Fruit fly (Drosophila melanogaster) whole organism, embryonic: ENCODE measurements around the gene CG32448.

Source experiments
- ATbp ChIP-seq: fragments of 200-800 bp; sonication (Bioruptor generic); optimal IDR thresholded peaks from 2 replicates; lab custom pipeline; 2017; ENCODE audit warnings: missing biosample characterization, mild to moderate bottlenecking, missing genetic modification characterization, missing genetic modification reagents
- Abd-B ChIP-seq: fragments of 200-800 bp; sonication (Bioruptor generic); optimal IDR thresholded peaks from 2 replicates; lab custom pipeline; 2018; ENCODE audit warnings: missing biosample characterization, mild to moderate bottlenecking, missing genetic modification characterization, moderate library complexity
- Bgb ChIP-seq: fragments of 200-800 bp; sonication (Bioruptor generic); IDR thresholded peaks from 2 replicates; pipeline ENCODE4 v1.3.6; 2022; ENCODE audit warnings: missing biosample characterization, missing genetic modification characterization; ENCODE audit not compliant: partially characterized antibody
- CG10274 ChIP-seq: fragments of 200-800 bp; sonication (Bioruptor generic); optimal IDR thresholded peaks from 3 replicates; lab custom pipeline; 2017; ENCODE audit warnings: missing biosample characterization, mild to moderate bottlenecking, missing genetic modification characterization
- CG11398 ChIP-seq: fragments of 200-800 bp; sonication (Bioruptor generic); optimal IDR thresholded peaks from 2 replicates; lab custom pipeline; 2016; ENCODE audit warnings: missing biosample characterization, missing genetic modification characterization
- CG12219 ChIP-seq: fragments of 200-800 bp; sonication (Bioruptor generic); optimal IDR thresholded peaks from 3 replicates; lab custom pipeline; 2018; ENCODE audit warnings: missing biosample characterization, mild to moderate bottlenecking, missing genetic modification characterization
- CG14710 ChIP-seq: fragments of 200-800 bp; sonication (Bioruptor generic); optimal IDR thresholded peaks from 3 replicates; lab custom pipeline; 2019; ENCODE audit warnings: missing biosample characterization, mild to moderate bottlenecking, missing genetic modification characterization, moderate library complexity
- CG14860 ChIP-seq: fragments of 200-800 bp; sonication (Bioruptor generic); IDR thresholded peaks from 3 replicates; pipeline ENCODE4 v1.3.6; 2022; ENCODE audit warnings: missing biosample characterization, missing genetic modification characterization; ENCODE audit not compliant: partially characterized antibody
- CG15479 ChIP-seq: fragments of 200-800 bp; sonication (Bioruptor generic); optimal IDR thresholded peaks from 3 replicates; lab custom pipeline; 2019; ENCODE audit warnings: missing biosample characterization, mild to moderate bottlenecking, missing genetic modification characterization, moderate library complexity
- CG15514 ChIP-seq: fragments of 200-800 bp; sonication (Bioruptor generic); optimal IDR thresholded peaks from 3 replicates; lab custom pipeline; 2017; ENCODE audit warnings: missing biosample characterization, missing genetic modification characterization, mild to moderate bottlenecking, moderate library complexity, missing genetic modification reagents
- CG16779 ChIP-seq: fragments of 200-800 bp; sonication (Bioruptor generic); IDR thresholded peaks from 2 replicates; pipeline ENCODE4 v1.3.6; 2022; ENCODE audit warnings: missing biosample characterization, missing genetic modification characterization
- CG2116 ChIP-seq: fragments of 200-800 bp; sonication (Bioruptor generic); optimal IDR thresholded peaks from 3 replicates; lab custom pipeline; 2018; ENCODE audit warnings: missing biosample characterization, mild to moderate bottlenecking, missing genetic modification characterization
- CG31365 ChIP-seq: fragments of 200-800 bp; sonication (Bioruptor generic); optimal IDR thresholded peaks from 2 replicates; lab custom pipeline; 2018; ENCODE audit warnings: missing biosample characterization, mild to moderate bottlenecking, missing genetic modification characterization
- CG4404 ChIP-seq: fragments of 200-800 bp; sonication (Bioruptor generic); IDR thresholded peaks from 2 replicates; pipeline ENCODE4 v1.3.6; 2022; ENCODE audit warnings: missing biosample characterization, missing genetic modification characterization
- CG6254 ChIP-seq: fragments of 200-800 bp; sonication (Bioruptor generic); optimal IDR thresholded peaks from 3 replicates; lab custom pipeline; 2017; ENCODE audit warnings: mild to moderate bottlenecking, missing biosample characterization, missing genetic modification reagents, missing genetic modification characterization
- CG7745 ChIP-seq: fragments of 200-800 bp; sonication (Bioruptor generic); optimal IDR thresholded peaks from 2 replicates; lab custom pipeline; 2018; ENCODE audit warnings: missing biosample characterization, mild to moderate bottlenecking, missing genetic modification characterization, moderate library complexity
- CG8924 ChIP-seq: fragments of 200-800 bp; optimal IDR thresholded peaks from 3 replicates; lab custom pipeline; 2019; ENCODE audit warnings: missing biosample characterization, mild to moderate bottlenecking, missing genetic modification characterization, moderate library complexity
- CHES-1-like ChIP-seq: fragments of 200-800 bp; sonication (Bioruptor generic); optimal IDR thresholded peaks from 2 replicates; lab custom pipeline; 2016; ENCODE audit warnings: missing biosample characterization, missing genetic modification characterization
- CTCF ChIP-seq: fragments of 200-800 bp; sonication (Bioruptor generic); optimal IDR thresholded peaks from 2 replicates; lab custom pipeline; 2017; ENCODE audit warnings: missing biosample characterization, mild to moderate bottlenecking, missing genetic modification characterization, moderate library complexity
- Camta ChIP-seq: fragments of 200-800 bp; sonication (Bioruptor generic); optimal IDR thresholded peaks from 2 replicates; lab custom pipeline; 2016; ENCODE audit warnings: missing biosample characterization, missing genetic modification characterization
- HLH4C ChIP-seq: fragments of 200-800 bp; sonication (Bioruptor generic); IDR thresholded peaks from 3 replicates; pipeline ENCODE4 v1.3.6; 2022; ENCODE audit warnings: missing biosample characterization, missing genetic modification characterization; ENCODE audit not compliant: partially characterized antibody
- Lim3 ChIP-seq: fragments of 200-800 bp; sonication (Bioruptor generic); IDR thresholded peaks from 2 replicates; pipeline ENCODE4 v1.3.6; 2022; ENCODE audit warnings: missing biosample characterization, missing genetic modification characterization
- Ravus ChIP-seq: fragments of 200-800 bp; sonication (Bioruptor generic); IDR thresholded peaks from 2 replicates; pipeline ENCODE4 v1.3.6; 2022; ENCODE audit warnings: missing biosample characterization, missing genetic modification characterization
- Side ChIP-seq: fragments of 200-800 bp; sonication (Bioruptor generic); optimal IDR thresholded peaks from 2 replicates; lab custom pipeline; 2016; ENCODE audit warnings: missing biosample characterization, missing genetic modification characterization
- Six4 ChIP-seq: fragments of 200-800 bp; sonication (Bioruptor generic); optimal IDR thresholded peaks from 2 replicates; lab custom pipeline; 2016; ENCODE audit warnings: missing biosample characterization, missing genetic modification characterization
- Sry-β ChIP-seq: fragments of 200-800 bp; sonication (Bioruptor generic); optimal IDR thresholded peaks from 2 replicates; lab custom pipeline; 2018; ENCODE audit warnings: missing biosample characterization, mild to moderate bottlenecking, missing genetic modification characterization, moderate library complexity
- Xrp1 ChIP-seq: fragments of 200-800 bp; sonication (Bioruptor generic); IDR thresholded peaks from 2 replicates; pipeline ENCODE4 v1.3.6; 2022; ENCODE audit warnings: missing biosample characterization, missing genetic modification characterization
- bigmax ChIP-seq: fragments of 200-800 bp; sonication (Bioruptor generic); optimal IDR thresholded peaks from 2 replicates; lab custom pipeline; 2018; ENCODE audit warnings: missing biosample characterization, mild to moderate bottlenecking, missing genetic modification characterization
- cato ChIP-seq: fragments of 200-800 bp; sonication (Bioruptor generic); optimal IDR thresholded peaks from 2 replicates; lab custom pipeline; 2016; ENCODE audit warnings: missing biosample characterization, missing genetic modification characterization, borderline replicate concordance
- caup ChIP-seq: fragments of 200-800 bp; sonication (Bioruptor generic); optimal IDR thresholded peaks from 3 replicates; lab custom pipeline; 2017; ENCODE audit warnings: missing biosample characterization, mild to moderate bottlenecking, missing genetic modification characterization, moderate library complexity; ENCODE audit not compliant: severe bottlenecking
- corto ChIP-seq: fragments of 200-800 bp; sonication (Bioruptor generic); optimal IDR thresholded peaks from 2 replicates; lab custom pipeline; 2016; ENCODE audit warnings: missing biosample characterization, mild to moderate bottlenecking, missing genetic modification characterization, moderate library complexity
- crp ChIP-seq, 2 experiments: fragments of 200-800 bp; sonication (Bioruptor generic); optimal IDR thresholded peaks; 2 replicates in 1 of 2; 3 replicates in 1 of 2; lab custom pipeline; 2017; ENCODE audit warnings: missing biosample characterization in 2 of 2, missing genetic modification characterization in 2 of 2, mild to moderate bottlenecking in 1 of 2, moderate library complexity in 1 of 2
- dmrt11E ChIP-seq: fragments of 200-800 bp; sonication (Bioruptor generic); optimal IDR thresholded peaks from 3 replicates; lab custom pipeline; 2018; ENCODE audit warnings: missing biosample characterization, mild to moderate bottlenecking, missing genetic modification characterization, moderate library complexity
- dmrt99B ChIP-seq: fragments of 200-800 bp; sonication (Bioruptor generic); optimal IDR thresholded peaks from 2 replicates; lab custom pipeline; 2018; ENCODE audit warnings: missing biosample characterization, mild to moderate bottlenecking, missing genetic modification characterization, moderate library complexity
- ewg ChIP-seq: fragments of 200-800 bp; sonication (Bioruptor generic); optimal IDR thresholded peaks from 3 replicates; lab custom pipeline; 2017; ENCODE audit warnings: mild to moderate bottlenecking, missing biosample characterization, missing genetic modification reagents, missing genetic modification characterization
- inv ChIP-seq: fragments of 200-800 bp; sonication (Bioruptor generic); IDR thresholded peaks from 2 replicates; pipeline ENCODE4 v1.3.6; 2022; ENCODE audit warnings: missing biosample characterization, missing genetic modification characterization; ENCODE audit not compliant: partially characterized antibody
- kni ChIP-seq: fragments of 200-800 bp; sonication (Bioruptor generic); optimal IDR thresholded peaks from 3 replicates; lab custom pipeline; 2017; ENCODE audit warnings: mild to moderate bottlenecking, missing biosample characterization, missing genetic modification reagents, missing genetic modification characterization
- lmd ChIP-seq: fragments of 200-800 bp; sonication (Bioruptor generic); IDR thresholded peaks from 2 replicates; pipeline ENCODE4 v1.3.6; 2022; ENCODE audit warnings: missing biosample characterization, missing genetic modification characterization
- pum ChIP-seq: fragments of 200-800 bp; sonication (Bioruptor generic); optimal IDR thresholded peaks from 2 replicates; lab custom pipeline; 2016; ENCODE audit warnings: missing biosample characterization, missing genetic modification characterization
- ro ChIP-seq: fragments of 200-800 bp; sonication (Bioruptor generic); IDR thresholded peaks from 2 replicates; pipeline ENCODE4 v1.3.6; 2022; ENCODE audit warnings: missing biosample characterization, missing genetic modification characterization
- scrt ChIP-seq: fragments of 200-800 bp; sonication (Bioruptor generic); optimal IDR thresholded peaks from 2 replicates; lab custom pipeline; 2018; ENCODE audit warnings: missing biosample characterization, mild to moderate bottlenecking, missing genetic modification characterization, moderate library complexity
- sob ChIP-seq: fragments of 200-800 bp; sonication (Bioruptor generic); IDR thresholded peaks from 2 replicates; pipeline ENCODE4 v1.3.6; 2022; ENCODE audit warnings: missing biosample characterization, missing genetic modification characterization
- tin ChIP-seq: fragments of 200-800 bp; sonication (Bioruptor generic); optimal IDR thresholded peaks from 3 replicates; lab custom pipeline; 2016; ENCODE audit warnings: missing biosample characterization, missing genetic modification characterization
- tll ChIP-seq, 2 experiments: fragments of 200-800 bp in 1 of 2; fragments of >200 bp in 1 of 2; sonication (Bioruptor generic) in 1 of 2; optimal IDR thresholded peaks; 2 replicates each; lab custom pipeline; 2017 to 2019; ENCODE audit warnings: missing biosample characterization in 2 of 2, missing genetic modification characterization in 2 of 2, mild to moderate bottlenecking in 1 of 2, moderate library complexity in 1 of 2
- tna ChIP-seq: fragments of 200-800 bp; sonication (Bioruptor generic); IDR thresholded peaks from 2 replicates; pipeline ENCODE4 v1.3.6; 2022; ENCODE audit warnings: missing biosample characterization, missing genetic modification characterization; ENCODE audit not compliant: partially characterized antibody
- ttk ChIP-seq: fragments of 200-800 bp; sonication (Bioruptor generic); IDR thresholded peaks from 2 replicates; pipeline ENCODE4 v2.1.2; 2022; ENCODE audit warnings: missing biosample characterization, missing genetic modification characterization

The CG32448 gene

dm6 chr3L:21839720-21840641, 11.7 kb upstream of the CG32448 start (continued):
- peak; percentile 85 for TF ChIP-seq scrt (GFP tag; lab: Kevin White, UChicago)
- TF ChIP-seq CG15479 (GFP tag; lab: Kevin White, UChicago): no peak
- peak; percentile 88 for TF ChIP-seq CG11398 (GFP tag; lab: Kevin White, UChicago)
- peak; percentile 86 for TF ChIP-seq corto (GFP tag; lab: Kevin White, UChicago)
- peak; percentile 95 for TF ChIP-seq Xrp1 (GFP tag; lab: Robert Waterston, UW)
- peak; percentile 15 for TF ChIP-seq kni (GFP tag; lab: Kevin White, UChicago)
- TF ChIP-seq pum: peak; percentile 92
- peak; percentile 13 for TF ChIP-seq bigmax (GFP tag; lab: Kevin White, UChicago)
- TF ChIP-seq CG6254: peak; percentile 91
- TF ChIP-seq CG31365 (tag; lab: Kevin White, UChicago): peak; percentile 47
- TF ChIP-seq inv (GFP tag; lab: Robert Waterston, UW): 0 out of 2 replicates have a peak, but pooled peaks have one; percentile 28
- no peak; the same call in 1 of the 2 replicates for TF ChIP-seq tna
- peak; percentile 93 for TF ChIP-seq Abd-B (GFP tag; lab: Kevin White, UChicago)
- TF ChIP-seq Camta (GFP tag; lab: Kevin White, UChicago): peak; percentile 95
- peak; percentile 92 for TF ChIP-seq tin (GFP tag; lab: Kevin White, UChicago)
- TF ChIP-seq ro (GFP tag; lab: Robert Waterston, UW): peak; percentile 68
- peak; percentile 84 for TF ChIP-seq CG15514 (GFP tag; lab: Kevin White, UChicago)
- peak; percentile 87 for TF ChIP-seq CG10274 (GFP tag; lab: Kevin White, UChicago)
- TF ChIP-seq crp (GFP tag; optimal IDR thresholded peaks at IDR 0.05; lab: Kevin White, UChicago): peak; percentile 36 to 81
- no peak for TF ChIP-seq CG7745
- peak; percentile 65; the same call in 1 of the 2 replicates for TF ChIP-seq Lim3 (GFP tag; lab: Robert Waterston, UW)
- TF ChIP-seq sob (GFP tag; lab: Robert Waterston, UW): peak; percentile 91
- peak; percentile 80 for TF ChIP-seq CG4404
- peak; percentile 95 for TF ChIP-seq lmd
- peak; percentile 58 for TF ChIP-seq HLH4C (GFP tag; lab: Robert Waterston, UW)
- peak; percentile 82 for TF ChIP-seq dmrt11E (tag; lab: Kevin White, UChicago)
- TF ChIP-seq CG14860 (GFP tag; lab: Robert Waterston, UW): peak; percentile 21; the same call in 1 of the 3 replicates
- peak; percentile 91 for TF ChIP-seq ttk (GFP tag; lab: Robert Waterston, UW)
- peak in 1 of 2 experiments; percentile 3 for TF ChIP-seq tll (GFP tag; optimal IDR thresholded peaks at IDR 0.05; lab: Kevin White, UChicago)
- TF ChIP-seq Side (GFP tag; lab: Kevin White, UChicago): peak; percentile 89
- TF ChIP-seq Sry-β (GFP tag; lab: Kevin White, UChicago): peak; percentile 50
- TF ChIP-seq CTCF (GFP tag; lab: Kevin White, UChicago): peak; percentile 63
- peak; percentile 91 for TF ChIP-seq caup (GFP tag; lab: Kevin White, UChicago)
- peak; percentile 46 for TF ChIP-seq Ravus (GFP tag; lab: Robert Waterston, UW)
- peak; percentile 80 for TF ChIP-seq cato (GFP tag; lab: Kevin White, UChicago)
- 0 out of 2 replicates have a peak, but pooled peaks have one; percentile 13 for TF ChIP-seq Bgb (GFP tag; lab: Robert Waterston, UW)
- TF ChIP-seq CG16779 (GFP tag; lab: Robert Waterston, UW): peak; percentile 66; the same call in 1 of the 2 replicates
- peak; percentile 91 for TF ChIP-seq CG12219 (GFP tag; lab: Kevin White, UChicago)
- TF ChIP-seq CG14710: peak; percentile 87
- peak; percentile 96 for TF ChIP-seq dmrt99B
- TF ChIP-seq CG8924 (tag; lab: Kevin White, UChicago): peak; percentile 94
- peak; percentile 93 for TF ChIP-seq Six4 (GFP tag; lab: Kevin White, UChicago)
- peak; percentile 73 for TF ChIP-seq CG2116
- TF ChIP-seq ATbp (GFP tag; lab: Kevin White, UChicago): peak; percentile 90
- peak; percentile 90 for TF ChIP-seq CHES-1-like (GFP tag; lab: Kevin White, UChicago)
- TF ChIP-seq ewg (GFP tag; lab: Kevin White, UChicago): peak; percentile 83
